Worm (Caenorhabditis elegans): Measurements from ENCODE around the gene hst-3.1.

The hst-3.1 gene

ce11 chrII:6177975-6178742 lies 9.1 kb upstream of the hst-3.1 start:
- peak; percentile 71 for TF ChIP-seq tlp-1 (tag; optimal IDR thresholded peaks at IDR 0.05)
- peak; percentile 81 for TF ChIP-seq elt-2 (tag; optimal IDR thresholded peaks at IDR 0.05)
- TF ChIP-seq elt-3 (tag; optimal IDR thresholded peaks at IDR 0.05): peak in 2 of 6 experiments; percentile 24 to 55
- no peak for TF ChIP-seq unc-98 (GFP tag; IDR thresholded peaks at IDR 0.05)
- no peak for TF ChIP-seq snpc-4 (tag; optimal IDR thresholded peaks at IDR 0.05)
- peak; percentile 56 for TF ChIP-seq blmp-1 (tag; optimal IDR thresholded peaks at IDR 0.05)
- peak; percentile 1 for TF ChIP-seq lin-14 (GFP tag; optimal IDR thresholded peaks at IDR 0.05)

- no peak for TF ChIP-seq hpl-2 (GFP tag; optimal IDR thresholded peaks at IDR 0.05)
- peak; percentile 91 for TF ChIP-seq nhr-85 (tag)
- TF ChIP-seq fkh-4 (tag; optimal IDR thresholded peaks at IDR 0.05; ENCODE audit: borderline replicate concordance): no peak
- no peak for TF ChIP-seq ama-1 (optimal IDR thresholded peaks at IDR 0.05)
- no peak for TF ChIP-seq lir-3 (tag; optimal IDR thresholded peaks at IDR 0.05; ENCODE audit: poor library complexity)
- TF ChIP-seq snu-23 (GFP tag; optimal IDR thresholded peaks at IDR 0.05): peak; percentile 30
- peak in 1 of 2 experiments; percentile 31 for TF ChIP-seq lsy-2 (tag; optimal IDR thresholded peaks at IDR 0.05)
- peak; percentile 42 for TF ChIP-seq lin-39 (tag; optimal IDR thresholded peaks at IDR 0.05)
- TF ChIP-seq lin-14 (GFP tag; optimal IDR thresholded peaks at IDR 0.05): peak; percentile 81
- TF ChIP-seq unc-130 (tag; optimal IDR thresholded peaks at IDR 0.05): peak; percentile 20
- TF ChIP-seq grh-1 (GFP tag; IDR thresholded peaks at IDR 0.05): no peak
- TF ChIP-seq unc-86 (tag; optimal IDR thresholded peaks at IDR 0.05): no peak
- peak; percentile 56 for TF ChIP-seq nhr-19 (GFP tag; conservative IDR thresholded peaks at IDR 0.05)
- no peak for TF ChIP-seq irx-1 (tag; optimal IDR thresholded peaks at IDR 0.05)
- no peak for TF ChIP-seq mep-1 (tag; optimal IDR thresholded peaks at IDR 0.05)
- TF ChIP-seq blmp-1 (tag; optimal IDR thresholded peaks at IDR 0.05): peak; percentile 61
- TF ChIP-seq rnt-1 (tag; optimal IDR thresholded peaks at IDR 0.05): peak; percentile 24
- TF ChIP-seq efl-1 (optimal IDR thresholded peaks at IDR 0.05): no peak
- TF ChIP-seq efl-1 (GFP tag; optimal IDR thresholded peaks at IDR 0.05 in 1 of 2): peak in 1 of 2 experiments; percentile 40
- TF ChIP-seq unc-98 (GFP tag; IDR thresholded peaks at IDR 0.05): no peak
- peak; percentile 60 for TF ChIP-seq nhr-71 (tag; optimal IDR thresholded peaks at IDR 0.05)
- TF ChIP-seq nhr-47 (tag; optimal IDR thresholded peaks at IDR 0.05): peak; percentile 7
- peak; percentile 50 for TF ChIP-seq nhr-20 (tag; optimal IDR thresholded peaks at IDR 0.05)
- TF ChIP-seq dsc-1 (tag; optimal IDR thresholded peaks at IDR 0.05): peak; percentile 39
- TF ChIP-seq swsn-7 (tag; optimal IDR thresholded peaks at IDR 0.05): no peak
- no peak for TF ChIP-seq nhr-84 (tag; optimal IDR thresholded peaks at IDR 0.05)
- TF ChIP-seq elt-3 (tag; optimal IDR thresholded peaks at IDR 0.05): peak in 2 of 6 experiments; percentile 12 to 26
Measured at ce11 chrII:6176154-6176897, 7.3 kb upstream of the hst-3.1 start.

- no peak for TF ChIP-seq irx-1 (tag; optimal IDR thresholded peaks at IDR 0.05)
- TF ChIP-seq lin-14 (GFP tag; optimal IDR thresholded peaks at IDR 0.05): peak; percentile 78
- no peak for TF ChIP-seq lir-3 (tag; optimal IDR thresholded peaks at IDR 0.05; ENCODE audit: poor library complexity)
- TF ChIP-seq lin-39 (tag; optimal IDR thresholded peaks at IDR 0.05): no peak
- TF ChIP-seq ceh-82 (tag; optimal IDR thresholded peaks at IDR 0.05): peak in 1 of 3 experiments; percentile 35
- no peak for TF ChIP-seq nhr-71 (tag; optimal IDR thresholded peaks at IDR 0.05)
- TF ChIP-seq egl-27 (tag; optimal IDR thresholded peaks at IDR 0.05): no peak
- TF ChIP-seq sox-4 (tag; optimal IDR thresholded peaks at IDR 0.05): no peak
- no peak for TF ChIP-seq fkh-8 (tag; optimal IDR thresholded peaks at IDR 0.05)
- TF ChIP-seq zip-4 (GFP tag; optimal IDR thresholded peaks at IDR 0.05): no peak
- no peak for TF ChIP-seq pax-3 (tag; optimal IDR thresholded peaks at IDR 0.05)
- TF ChIP-seq nhr-90 (tag; optimal IDR thresholded peaks at IDR 0.05; ENCODE audit: poor library complexity): no peak
- no peak for TF ChIP-seq nhr-47 (tag; optimal IDR thresholded peaks at IDR 0.05)
Measured at ce11 chrII:6175027-6175426, 6.0 kb upstream of the hst-3.1 start.

Data from whole organism, L1 larva.